Worm (Caenorhabditis elegans) whole organism, mixed stage, embryonic: Measurements from ENCODE around the gene lgc-31.

Source experiments
- M03D4.4 ChIP-seq: sonication (generic microtip); optimal IDR thresholded peaks from 2 replicates; lab custom pipeline; 2017; ENCODE audit warnings: mild to moderate bottlenecking, missing genetic modification characterization, missing compliant biosample characterization
- bed-3 ChIP-seq: fragments of 200-800 bp; sonication (Bioruptor generic); optimal IDR thresholded peaks from 3 replicates; lab custom pipeline; 2018; ENCODE audit warnings: mild to moderate bottlenecking, missing genetic modification characterization, moderate library complexity, missing compliant biosample characterization
- blmp-1 ChIP-seq: fragments of 150-350 bp; optimal IDR thresholded peaks from 2 replicates; lab custom pipeline; 2014; ENCODE audit warnings: missing biosample characterization, missing genetic modification characterization
- ceh-43 ChIP-seq: fragments of 200-800 bp; sonication (Bioruptor generic); optimal IDR thresholded peaks from 2 replicates; lab custom pipeline; 2018; ENCODE audit warnings: mild to moderate bottlenecking, missing genetic modification characterization, moderate library complexity, missing compliant biosample characterization
- ceh-83 ChIP-seq: fragments of 200-800 bp; sonication (Bioruptor generic); optimal IDR thresholded peaks from 2 replicates; lab custom pipeline; 2018; ENCODE audit warnings: mild to moderate bottlenecking, missing genetic modification characterization, missing compliant biosample characterization
- cnd-1 ChIP-seq: fragments of 200-800 bp; sonication (Bioruptor generic); optimal IDR thresholded peaks from 2 replicates; lab custom pipeline; 2018; ENCODE audit warnings: mild to moderate bottlenecking, missing genetic modification characterization, missing compliant biosample characterization
- drap-1 ChIP-seq: fragments of 200-800 bp; sonication (Bioruptor generic); optimal IDR thresholded peaks from 3 replicates; lab custom pipeline; 2018; ENCODE audit warnings: mild to moderate bottlenecking, missing genetic modification characterization, missing compliant biosample characterization
- elt-1 ChIP-seq: sonication (generic microtip); optimal IDR thresholded peaks from 2 replicates; lab custom pipeline; 2017; ENCODE audit warnings: missing genetic modification characterization, mild to moderate bottlenecking, missing compliant biosample characterization, antibody characterized with exemption, moderate library complexity, borderline replicate concordance; ENCODE audit not compliant: insufficient read depth
- ham-2 ChIP-seq: fragments of 200-800 bp; sonication (Bioruptor generic); optimal IDR thresholded peaks from 2 replicates; lab custom pipeline; 2018; ENCODE audit warnings: mild to moderate bottlenecking, missing genetic modification characterization, missing compliant biosample characterization
- hlh-1 ChIP-seq: fragments of 150-350 bp; optimal IDR thresholded peaks from 2 replicates; lab custom pipeline; 2014; ENCODE audit warnings: missing biosample characterization, missing genetic modification reagents, missing genetic modification characterization
- lin-13 ChIP-seq: fragments of 150-350 bp; optimal IDR thresholded peaks from 2 replicates; lab custom pipeline; 2014; ENCODE audit warnings: missing biosample characterization, missing genetic modification characterization
- lin-32 ChIP-seq: fragments of 200-800 bp; sonication (Bioruptor generic); optimal IDR thresholded peaks from 2 replicates; lab custom pipeline; 2018; ENCODE audit warnings: mild to moderate bottlenecking, missing genetic modification characterization, missing compliant biosample characterization
- lsy-2 ChIP-seq: fragments of 150-350 bp; optimal IDR thresholded peaks from 2 replicates; lab custom pipeline; 2014; ENCODE audit warnings: missing biosample characterization, missing genetic modification characterization
- mab-5 ChIP-seq: fragments of 150-350 bp; optimal IDR thresholded peaks from 2 replicates; lab custom pipeline; 2014; ENCODE audit warnings: missing biosample characterization, missing genetic modification characterization
- mep-1 ChIP-seq: fragments of 150-350 bp; optimal IDR thresholded peaks from 2 replicates; lab custom pipeline; 2017; ENCODE audit warnings: missing biosample characterization, missing genetic modification reagents, missing genetic modification characterization, inconsistent platforms
- nhr-2 ChIP-seq: fragments of 150-350 bp; optimal IDR thresholded peaks from 2 replicates; lab custom pipeline; 2014; ENCODE audit warnings: missing biosample characterization, missing genetic modification characterization
- nhr-237 ChIP-seq: fragments of 150-350 bp; optimal IDR thresholded peaks from 2 replicates; lab custom pipeline; 2014; ENCODE audit warnings: missing biosample characterization, missing genetic modification characterization
- nhr-28 ChIP-seq: fragments of 150-350 bp; optimal IDR thresholded peaks from 2 replicates; lab custom pipeline; 2014; ENCODE audit warnings: missing biosample characterization, missing genetic modification characterization
- nhr-76 ChIP-seq: sonication (generic microtip); optimal IDR thresholded peaks from 2 replicates; lab custom pipeline; 2017; ENCODE audit warnings: missing biosample characterization, missing genetic modification characterization
- pha-4 ChIP-seq: fragments of 150-350 bp; optimal IDR thresholded peaks from 2 replicates; lab custom pipeline; 2018; ENCODE audit warnings: missing biosample characterization, missing genetic modification reagents, missing genetic modification characterization
- sem-2 ChIP-seq: fragments of 200-800 bp; sonication (Bioruptor generic); optimal IDR thresholded peaks from 2 replicates; lab custom pipeline; 2018; ENCODE audit warnings: mild to moderate bottlenecking, missing genetic modification characterization, missing compliant biosample characterization
- snpc-4 ChIP-seq: fragments of 150-350 bp; optimal IDR thresholded peaks from 2 replicates; lab custom pipeline; 2014; ENCODE audit warnings: missing biosample characterization, missing genetic modification characterization
- sptf-1 ChIP-seq: sonication (generic microtip); optimal IDR thresholded peaks from 2 replicates; lab custom pipeline; 2017; ENCODE audit warnings: mild to moderate bottlenecking, missing genetic modification characterization, moderate library complexity, missing compliant biosample characterization
- tbx-8 ChIP-seq: fragments of 200-800 bp; sonication (Bioruptor generic); optimal IDR thresholded peaks from 2 replicates; lab custom pipeline; 2018; ENCODE audit warnings: mild to moderate bottlenecking, missing genetic modification characterization, moderate library complexity, missing compliant biosample characterization
- unc-39 ChIP-seq: fragments of 150-350 bp; optimal IDR thresholded peaks from 2 replicates; lab custom pipeline; 2014; ENCODE audit warnings: missing biosample characterization, missing genetic modification characterization
- unc-62 ChIP-seq: fragments of 150-350 bp; optimal IDR thresholded peaks from 2 replicates; lab custom pipeline; 2014; ENCODE audit warnings: missing biosample characterization, missing genetic modification reagents, missing genetic modification characterization
- zip-8 ChIP-seq: fragments of 150-350 bp; optimal IDR thresholded peaks from 2 replicates; lab custom pipeline; 2014; ENCODE audit warnings: missing biosample characterization, missing genetic modification characterization
- ztf-11 ChIP-seq: fragments of 150-350 bp; optimal IDR thresholded peaks from 2 replicates; lab custom pipeline; 2014; ENCODE audit warnings: missing biosample characterization, missing genetic modification characterization

The lgc-31 gene

ce11 chrV:15483563-15483962 is 38.3 kb downstream of the lgc-31 start:
- TF ChIP-seq sem-2 (GFP tag; lab: Kevin White, UChicago) (no peak), ceh-83 (GFP tag; lab: Kevin White, UChicago) (no peak), lin-32 (no peak), sptf-1 (tag; lab: Kevin White, UChicago) (no peak), blmp-1 (tag; lab: Kevin White, UChicago) (no peak), M03D4.4 (tag; lab: Kevin White, UChicago) (no peak), zip-8 (tag; lab: Kevin White, UChicago) (no peak), unc-62 (no peak), hlh-1 (no peak), pha-4 (tag; lab: Kevin White, UChicago) (no peak), elt-1 (tag; lab: Kevin White, UChicago) (no peak), nhr-28 (tag; lab: Kevin White, UChicago) (no peak), nhr-2 (tag; lab: Kevin White, UChicago) (no peak), snpc-4 (tag; lab: Kevin White, UChicago) (no peak), lin-13 (tag; lab: Kevin White, UChicago) (no peak), nhr-237 (tag; lab: Kevin White, UChicago) (no peak)

- no peak for TF ChIP-seq unc-62
- TF ChIP-seq elt-1 (tag; lab: Kevin White, UChicago), result peak; percentile 61
Measured at ce11 chrV:15481374-15481773, 40.4 kb downstream of the lgc-31 start, which contains the start of gene nhr-150. TSS of gene nhr-150 (minus strand) at chrV:15481465.

ce11 chrV:15480505-15481075 is 41.2 kb downstream of the lgc-31 start:
- no peak for TF ChIP-seq ceh-43
- TF ChIP-seq mep-1 (tag; lab: Kevin White, UChicago), result no peak

ce11 chrV:15479825-15480224 is 42.0 kb downstream of the lgc-31 start:
- TF ChIP-seq drap-1, result no peak
- no peak for TF ChIP-seq mep-1 (tag; lab: Kevin White, UChicago)
- TF ChIP-seq nhr-28 (tag; lab: Kevin White, UChicago), result no peak
- TF ChIP-seq nhr-76 (tag; lab: Kevin White, UChicago), result no peak
- TF ChIP-seq lin-13 (tag; lab: Kevin White, UChicago), result no peak
- TF ChIP-seq sptf-1 (tag; lab: Kevin White, UChicago), result no peak
- no peak for TF ChIP-seq ham-2 (GFP tag; lab: Kevin White, UChicago)
- no peak for TF ChIP-seq bed-3 (GFP tag; lab: Kevin White, UChicago)
- no peak for TF ChIP-seq M03D4.4 (tag; lab: Kevin White, UChicago)
- no peak for TF ChIP-seq unc-39 (tag; lab: Kevin White, UChicago)
- TF ChIP-seq lsy-2, result no peak
- no peak for TF ChIP-seq mab-5 (tag; lab: Kevin White, UChicago)
- TF ChIP-seq cnd-1 (tag; lab: Kevin White, UChicago), result no peak
- no peak for TF ChIP-seq tbx-8 (GFP tag; lab: Kevin White, UChicago)
- TF ChIP-seq unc-62, result no peak
- no peak for TF ChIP-seq ztf-11 (tag; lab: Kevin White, UChicago)
- no peak for TF ChIP-seq ceh-83 (GFP tag; lab: Kevin White, UChicago)
- TF ChIP-seq blmp-1 (tag; lab: Kevin White, UChicago), result no peak
- TF ChIP-seq ceh-43, result no peak

- TF ChIP-seq unc-62, result no peak
Measured at ce11 chrV:15479107-15479506, 42.7 kb downstream of the lgc-31 start.

- no peak for TF ChIP-seq nhr-76 (tag; lab: Kevin White, UChicago)
- TF ChIP-seq pha-4 (tag; lab: Kevin White, UChicago), result no peak
Measured at ce11 chrV:15478597-15478996, 43.2 kb downstream of the lgc-31 start, which contains the start of gene C06B8.2. TSS of gene C06B8.2 (minus strand) at chrV:15478749.
